Fruit fly (Drosophila melanogaster) whole organism, embryonic: ENCODE results near the gene Fcp3C.
A peak's percentile ranks its signal among the peaks of the same experiment; 100 is the strongest.

Experiments used
- Antp ChIP-seq: fragments of 200-800 bp; sonication (Bioruptor generic); optimal IDR thresholded peaks from 3 replicates; lab custom pipeline; 2016; ENCODE audit warnings: missing biosample characterization, missing genetic modification characterization
- CG1024 ChIP-seq: fragments of 200-800 bp; sonication (Bioruptor generic); IDR thresholded peaks from 2 replicates; pipeline ENCODE4 v1.3.6; 2022; ENCODE audit warnings: missing biosample characterization, missing genetic modification characterization
- CG11085 ChIP-seq: fragments of 200-800 bp; sonication (Bioruptor generic); IDR thresholded peaks from 2 replicates; pipeline ENCODE4 v1.3.6; 2022; ENCODE audit warnings: missing biosample characterization, missing genetic modification characterization
- CG11560 ChIP-seq: fragments of 200-800 bp; sonication (Bioruptor generic); IDR thresholded peaks from 3 replicates; pipeline ENCODE4 v1.3.6; 2022; ENCODE audit warnings: missing biosample characterization, missing genetic modification characterization
- CG11723 ChIP-seq: fragments of 200-800 bp; sonication (Bioruptor generic); optimal IDR thresholded peaks from 2 replicates; lab custom pipeline; 2017; ENCODE audit warnings: missing biosample characterization, mild to moderate bottlenecking, missing genetic modification characterization
- CG13123 ChIP-seq: fragments of 200-800 bp; sonication (Bioruptor generic); optimal IDR thresholded peaks from 2 replicates; lab custom pipeline; 2016; ENCODE audit warnings: missing biosample characterization, missing genetic modification characterization
- CG13775 ChIP-seq: fragments of 200-800 bp; sonication (Bioruptor generic); optimal IDR thresholded peaks from 3 replicates; lab custom pipeline; 2017; ENCODE audit warnings: missing biosample characterization, mild to moderate bottlenecking, missing genetic modification characterization
- CG1529 ChIP-seq: fragments of 200-800 bp; sonication (Bioruptor generic); optimal IDR thresholded peaks from 3 replicates; lab custom pipeline; 2018; ENCODE audit warnings: missing biosample characterization, missing genetic modification characterization
- CG17568 ChIP-seq: fragments of 200-800 bp; sonication (Bioruptor generic); optimal IDR thresholded peaks from 2 replicates; lab custom pipeline; 2018; ENCODE audit warnings: missing biosample characterization, mild to moderate bottlenecking, missing genetic modification characterization, moderate library complexity
- CG2120 ChIP-seq: fragments of 200-800 bp; sonication (Bioruptor generic); optimal IDR thresholded peaks from 3 replicates; lab custom pipeline; 2016; ENCODE audit warnings: missing biosample characterization, missing genetic modification characterization
- CG3065 ChIP-seq: fragments of 200-800 bp; sonication (Bioruptor generic); optimal IDR thresholded peaks from 2 replicates; lab custom pipeline; 2016; ENCODE audit warnings: missing biosample characterization, missing genetic modification characterization
- CG42726 ChIP-seq: fragments of 200-800 bp; sonication (Bioruptor generic); IDR thresholded peaks from 2 replicates; pipeline ENCODE4 v1.3.6; 2022; ENCODE audit warnings: missing biosample characterization, missing genetic modification characterization; ENCODE audit not compliant: partially characterized antibody
- CG4282 ChIP-seq: fragments of 200-800 bp; sonication (Bioruptor generic); optimal IDR thresholded peaks from 2 replicates; lab custom pipeline; 2016; ENCODE audit warnings: missing biosample characterization, missing genetic modification characterization
- CG6791 ChIP-seq: fragments of 200-800 bp; sonication (Bioruptor generic); IDR thresholded peaks from 3 replicates; pipeline ENCODE4 v1.3.6; 2022; ENCODE audit warnings: missing biosample characterization, missing genetic modification characterization; ENCODE audit not compliant: partially characterized antibody
- CG6813 ChIP-seq: fragments of 200-800 bp; sonication (Bioruptor generic); optimal IDR thresholded peaks from 2 replicates; lab custom pipeline; 2017; ENCODE audit warnings: missing biosample characterization, missing genetic modification characterization, mild to moderate bottlenecking, moderate library complexity, missing genetic modification reagents
- CG6854 ChIP-seq: fragments of 200-800 bp; sonication (Bioruptor generic); optimal IDR thresholded peaks from 3 replicates; lab custom pipeline; 2017; ENCODE audit warnings: missing biosample characterization, mild to moderate bottlenecking, missing genetic modification characterization
- CG7556 ChIP-seq: fragments of 200-800 bp; sonication (Bioruptor generic); optimal IDR thresholded peaks from 2 replicates; lab custom pipeline; 2017; ENCODE audit warnings: missing biosample characterization, mild to moderate bottlenecking, missing genetic modification characterization
- CG7987 ChIP-seq: fragments of 200-800 bp; sonication (Bioruptor generic); optimal IDR thresholded peaks from 2 replicates; lab custom pipeline; 2018; ENCODE audit warnings: missing biosample characterization, mild to moderate bottlenecking, missing genetic modification characterization, moderate library complexity
- CG8765 ChIP-seq: fragments of 200-800 bp; sonication (Bioruptor generic); IDR thresholded peaks from 2 replicates; pipeline ENCODE4 v1.3.6; 2022; ENCODE audit warnings: missing biosample characterization, missing genetic modification characterization
- D19A ChIP-seq: fragments of 200-800 bp; optimal IDR thresholded peaks from 3 replicates; lab custom pipeline; 2019; ENCODE audit warnings: missing biosample characterization, mild to moderate bottlenecking, missing genetic modification characterization, moderate library complexity
- Ets65A ChIP-seq: fragments of 200-800 bp; sonication (Bioruptor generic); peaks from one replicate; lab custom pipeline; 2016; ENCODE audit warnings: missing biosample characterization, missing genetic modification characterization
- Mes4 ChIP-seq: fragments of 200-800 bp; sonication (Bioruptor generic); optimal IDR thresholded peaks from 2 replicates; lab custom pipeline; 2016; ENCODE audit warnings: missing biosample characterization, missing genetic modification characterization
- Optix ChIP-seq: fragments of 200-800 bp; sonication (Bioruptor generic); IDR thresholded peaks from 3 replicates; pipeline ENCODE4 v1.3.6; 2022; ENCODE audit warnings: missing biosample characterization, missing genetic modification characterization
- Side ChIP-seq: fragments of 200-800 bp; sonication (Bioruptor generic); optimal IDR thresholded peaks from 2 replicates; lab custom pipeline; 2016; ENCODE audit warnings: missing biosample characterization, missing genetic modification characterization
- amos ChIP-seq: fragments of 200-800 bp; sonication (Bioruptor generic); IDR thresholded peaks from 2 replicates; pipeline ENCODE4 v1.3.6; 2022; ENCODE audit warnings: missing biosample characterization, missing genetic modification characterization; ENCODE audit not compliant: partially characterized antibody
- ap ChIP-seq: fragments of 200-800 bp; sonication (Bioruptor generic); IDR thresholded peaks from 2 replicates; pipeline ENCODE4 v1.3.6; 2022; ENCODE audit warnings: missing biosample characterization, missing genetic modification characterization
- bsh ChIP-seq, 2 experiments: fragments of 200-800 bp; sonication (Bioruptor generic); optimal IDR thresholded peaks; 2 replicates each; lab custom pipeline; 2017 to 2018; ENCODE audit warnings: mild to moderate bottlenecking in 2 of 2, missing biosample characterization in 2 of 2, missing genetic modification characterization in 2 of 2, moderate library complexity in 1 of 2
- dati ChIP-seq: fragments of 200-800 bp; sonication (Bioruptor generic); IDR thresholded peaks from 2 replicates; pipeline ENCODE4 v1.3.6; 2022; ENCODE audit warnings: missing biosample characterization, missing genetic modification characterization
- disco-r ChIP-seq: fragments of 200-800 bp; sonication (Bioruptor generic); optimal IDR thresholded peaks from 2 replicates; lab custom pipeline; 2016; ENCODE audit warnings: missing biosample characterization, missing genetic modification characterization
- dpn ChIP-seq, 2 experiments: fragments of 200-800 bp; sonication (Bioruptor generic); optimal IDR thresholded peaks; 3 replicates each; lab custom pipeline; 2016; ENCODE audit warnings: missing biosample characterization in 2 of 2, missing genetic modification characterization in 2 of 2
- ems ChIP-seq: fragments of 200-800 bp; sonication (Bioruptor generic); optimal IDR thresholded peaks from 3 replicates; lab custom pipeline; 2016; ENCODE audit warnings: missing biosample characterization, missing genetic modification characterization
- ewg ChIP-seq: fragments of 200-800 bp; sonication (Bioruptor generic); optimal IDR thresholded peaks from 3 replicates; lab custom pipeline; 2017; ENCODE audit warnings: mild to moderate bottlenecking, missing biosample characterization, missing genetic modification reagents, missing genetic modification characterization
- gfzf ChIP-seq: fragments of 200-800 bp; sonication (Bioruptor generic); optimal IDR thresholded peaks from 2 replicates; lab custom pipeline; 2016; ENCODE audit warnings: missing biosample characterization, mild to moderate bottlenecking, missing genetic modification characterization, moderate library complexity
- hbn ChIP-seq: fragments of 200-800 bp; sonication (Bioruptor generic); IDR thresholded peaks from 2 replicates; pipeline ENCODE4 v1.3.6; 2022; ENCODE audit warnings: missing biosample characterization, missing genetic modification characterization; ENCODE audit not compliant: partially characterized antibody
- inv ChIP-seq: fragments of 200-800 bp; sonication (Bioruptor generic); IDR thresholded peaks from 2 replicates; pipeline ENCODE4 v1.3.6; 2022; ENCODE audit warnings: missing biosample characterization, missing genetic modification characterization; ENCODE audit not compliant: partially characterized antibody
- jumu ChIP-seq: fragments of 200-800 bp; sonication (Bioruptor generic); optimal IDR thresholded peaks from 3 replicates; lab custom pipeline; 2016; ENCODE audit warnings: missing biosample characterization, missing genetic modification characterization
- lbe ChIP-seq: fragments of 200-800 bp; sonication (Bioruptor generic); optimal IDR thresholded peaks from 2 replicates; lab custom pipeline; 2016; ENCODE audit warnings: missing biosample characterization, mild to moderate bottlenecking, missing genetic modification characterization
- lmd ChIP-seq: fragments of 200-800 bp; sonication (Bioruptor generic); IDR thresholded peaks from 2 replicates; pipeline ENCODE4 v1.3.6; 2022; ENCODE audit warnings: missing biosample characterization, missing genetic modification characterization
- pum ChIP-seq: fragments of 200-800 bp; sonication (Bioruptor generic); optimal IDR thresholded peaks from 2 replicates; lab custom pipeline; 2016; ENCODE audit warnings: missing biosample characterization, missing genetic modification characterization
- pzg ChIP-seq: fragments of 200-800 bp; sonication (Bioruptor generic); optimal IDR thresholded peaks from 3 replicates; lab custom pipeline; 2018; ENCODE audit warnings: missing biosample characterization, mild to moderate bottlenecking, missing genetic modification characterization, moderate library complexity
- ranshi ChIP-seq: fragments of 200-800 bp; sonication (Bioruptor generic); IDR thresholded peaks from 2 replicates; pipeline ENCODE4 v1.3.6; 2022; ENCODE audit warnings: missing biosample characterization, missing genetic modification characterization
- row ChIP-seq: fragments of 200-800 bp; sonication (Bioruptor generic); IDR thresholded peaks from 3 replicates; pipeline ENCODE4 v1.3.6; 2022; ENCODE audit warnings: missing biosample characterization, missing genetic modification characterization
- sc ChIP-seq, 3 experiments: fragments of >200 bp in 2 of 3; fragments of 200-800 bp in 1 of 3; sonication (Bioruptor generic) in 1 of 3; optimal IDR thresholded peaks; 2 replicates in 2 of 3; 3 replicates in 1 of 3; lab custom pipeline; 2017; ENCODE audit warnings: mild to moderate bottlenecking in 1 of 3, missing biosample characterization in 1 of 3, missing genetic modification characterization in 1 of 3, missing genetic modification reagents in 1 of 3
- slp2 ChIP-seq: fragments of 200-800 bp; sonication (Bioruptor generic); optimal IDR thresholded peaks from 2 replicates; lab custom pipeline; 2016; ENCODE audit warnings: missing biosample characterization, missing genetic modification characterization
- sr ChIP-seq: fragments of 200-800 bp; sonication (Bioruptor generic); IDR thresholded peaks from 3 replicates; pipeline ENCODE4 v1.3.6; 2022; ENCODE audit warnings: missing biosample characterization, missing genetic modification characterization
- sug ChIP-seq: fragments of 200-800 bp; optimal IDR thresholded peaks from 2 replicates; lab custom pipeline; 2019; ENCODE audit warnings: missing biosample characterization, mild to moderate bottlenecking, missing genetic modification characterization, moderate library complexity
- unc-4 ChIP-seq: fragments of 200-800 bp; sonication (Bioruptor generic); IDR thresholded peaks from 2 replicates; pipeline ENCODE4 v1.3.6; 2022; ENCODE audit warnings: missing biosample characterization, missing genetic modification characterization; ENCODE audit not compliant: partially characterized antibody
- vnd ChIP-seq: fragments of 200-800 bp; sonication (Bioruptor generic); IDR thresholded peaks from 3 replicates; pipeline ENCODE4 v1.3.6; 2022; ENCODE audit warnings: missing biosample characterization, missing genetic modification characterization; ENCODE audit not compliant: partially characterized antibody

Gene Fcp3C

DNA sequence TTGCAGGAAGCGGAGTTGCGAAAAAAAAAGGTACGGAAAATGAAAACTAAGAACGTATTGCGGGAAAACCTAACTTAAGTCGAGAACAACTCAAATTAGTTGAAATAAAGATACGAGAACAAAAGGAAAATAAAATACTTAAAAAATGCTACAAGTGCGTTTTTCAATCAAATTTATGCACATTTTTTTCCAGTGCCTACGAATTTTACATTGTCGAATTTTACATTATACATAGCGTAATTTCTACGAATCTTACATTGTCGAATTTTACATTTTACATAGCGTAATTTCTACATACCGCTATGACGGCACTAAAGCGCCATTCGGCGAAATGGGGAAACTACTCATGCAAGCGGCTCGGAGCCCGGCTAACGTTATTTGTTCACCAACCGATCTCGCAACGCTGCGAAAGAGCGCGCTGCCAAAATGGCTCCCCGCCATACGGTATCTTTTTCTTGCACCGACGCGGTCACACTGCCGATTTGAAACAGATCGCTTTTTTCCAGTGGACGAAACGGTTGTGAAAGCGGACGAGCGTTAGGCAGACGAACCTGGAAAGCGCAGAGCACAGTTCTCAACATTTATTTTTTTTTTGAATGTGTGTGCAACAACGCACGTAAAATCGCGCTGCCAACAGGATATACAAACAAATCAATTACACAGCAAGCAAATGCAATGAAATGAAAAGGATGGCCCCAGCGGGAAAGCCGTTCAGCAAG, 39.7 kb downstream of the Fcp3C start, which contains the start of gene N (continued):
- TF ChIP-seq amos (GFP tag; lab: Robert Waterston, UW) (peak; percentile 79), ewg (GFP tag; lab: Kevin White, UChicago) (no peak), row (GFP tag; lab: Robert Waterston, UW) (no peak; the same call in 2 of the 3 replicates), CG3065 (GFP tag; lab: Kevin White, UChicago) (no peak), CG13123 (GFP tag; lab: Kevin White, UChicago) (peak; percentile 10), Mes4 (GFP tag; lab: Kevin White, UChicago) (peak; percentile 37), ranshi (GFP tag; lab: Robert Waterston, UW) (peak; percentile 29; the same call in 1 of the 2 replicates), pzg (peak; percentile 91), Antp (no peak), jumu (GFP tag; lab: Kevin White, UChicago) (peak; percentile 45), CG7556 (GFP tag; lab: Kevin White, UChicago) (peak; percentile 52), dati (GFP tag; lab: Robert Waterston, UW) (0 out of 2 replicates have a peak, but pooled peaks have one; percentile 12), CG8765 (GFP tag; lab: Robert Waterston, UW) (peak; percentile 28; the same call in 1 of the 2 replicates), CG6854 (GFP tag; lab: Kevin White, UChicago) (no peak), CG11085 (GFP tag; lab: Robert Waterston, UW) (no peak), gfzf (GFP tag; lab: Kevin White, UChicago) (peak; percentile 99), sug (tag; lab: Kevin White, UChicago) (peak; percentile 57), lmd (GFP tag; lab: Robert Waterston, UW) (peak; percentile 42; the same call in 1 of the 2 replicates), D19A (tag; lab: Kevin White, UChicago) (no peak), inv (GFP tag; lab: Robert Waterston, UW) (peak; percentile 29; the same call in 1 of the 2 replicates), CG1024 (GFP tag; lab: Robert Waterston, UW) (no peak), CG2120 (GFP tag; lab: Kevin White, UChicago) (peak; percentile 68), unc-4 (GFP tag; lab: Robert Waterston, UW) (no peak; the same call in 1 of the 2 replicates), CG7987 (GFP tag; lab: Kevin White, UChicago) (no peak), slp2 (GFP tag; lab: Kevin White, UChicago) (peak; percentile 6), Side (GFP tag; lab: Kevin White, UChicago) (peak; percentile 44), disco-r (GFP tag; lab: Kevin White, UChicago) (no peak)

DNA sequence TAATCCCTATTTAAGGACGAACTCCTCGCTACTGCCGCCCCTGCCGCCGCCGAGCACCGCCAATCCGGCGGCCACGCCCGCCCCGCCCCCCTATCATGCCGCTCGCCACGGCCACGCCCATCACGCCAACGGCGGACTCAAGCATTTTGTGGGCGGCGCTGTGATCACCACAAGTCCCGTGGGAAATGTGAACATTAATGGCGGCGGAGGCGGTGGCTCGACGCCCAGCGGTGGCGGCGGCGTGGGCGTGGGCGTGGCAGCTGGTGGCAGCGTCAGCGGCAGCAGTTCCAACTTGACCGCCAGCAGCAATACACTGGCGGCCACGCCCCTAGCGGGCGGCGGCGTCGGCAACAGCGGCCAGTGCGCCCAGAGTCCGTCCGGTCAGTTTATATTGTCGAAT, 42.3 kb downstream of the Fcp3C start:
- TF ChIP-seq dpn (GFP tag; optimal IDR thresholded peaks at IDR 0.05; lab: Kevin White, UChicago), result no peak
- 0 out of 3 replicates have a peak, but pooled peaks have one; percentile 36 for TF ChIP-seq sr
- peak; percentile 55 for TF ChIP-seq Ets65A (GFP tag; lab: Kevin White, UChicago)
- TF ChIP-seq Optix (GFP tag; lab: Robert Waterston, UW), result no peak
- TF ChIP-seq pum, result no peak
- 0 out of 3 replicates have a peak, but pooled peaks have one; percentile 24 for TF ChIP-seq CG11560 (tag; lab: Robert Waterston, UW)
- TF ChIP-seq CG4282 (GFP tag; lab: Kevin White, UChicago), result no peak
- TF ChIP-seq ems, result no peak
- TF ChIP-seq hbn (GFP tag; lab: Robert Waterston, UW), result no peak
- no peak for TF ChIP-seq CG11723
- no peak for TF ChIP-seq CG6813 (GFP tag; lab: Kevin White, UChicago)
- TF ChIP-seq ap (GFP tag; lab: Robert Waterston, UW), result no peak
- TF ChIP-seq sc (optimal IDR thresholded peaks at IDR 0.05; lab: Kevin White, UChicago), result no peak
- TF ChIP-seq sc (GFP tag; optimal IDR thresholded peaks at IDR 0.05; lab: Kevin White, UChicago), result no peak
- no peak for TF ChIP-seq CG42726 (GFP tag; lab: Robert Waterston, UW)
- no peak for TF ChIP-seq CG1529 (GFP tag; lab: Kevin White, UChicago)
- no peak for TF ChIP-seq vnd
- no peak for TF ChIP-seq bsh (GFP tag; optimal IDR thresholded peaks at IDR 0.05; lab: Kevin White, UChicago)
- TF ChIP-seq Side (GFP tag; lab: Kevin White, UChicago), result no peak
- TF ChIP-seq CG17568, result no peak
- TF ChIP-seq lbe (GFP tag; lab: Kevin White, UChicago), result no peak
- TF ChIP-seq CG13775 (GFP tag; lab: Kevin White, UChicago), result no peak
- TF ChIP-seq CG6791, result no peak
- TF ChIP-seq, all 482 proteins: peak for 3
